Fruit fly (Drosophila melanogaster) whole organism, embryonic: ENCODE data around the gene Ae2.

ENCODE experiments used
- CG10431 ChIP-seq: fragments of 200-800 bp; sonication (Bioruptor generic); optimal IDR thresholded peaks from 3 replicates; lab custom pipeline; 2018; ENCODE audit warnings: missing biosample characterization, mild to moderate bottlenecking, missing genetic modification characterization
- CG32772 ChIP-seq: fragments of 200-800 bp; sonication (Bioruptor generic); IDR thresholded peaks from 2 replicates; pipeline ENCODE4 v1.3.6; 2022; ENCODE audit warnings: missing biosample characterization, missing genetic modification characterization
- CG7987 ChIP-seq: fragments of 200-800 bp; sonication (Bioruptor generic); optimal IDR thresholded peaks from 2 replicates; lab custom pipeline; 2018; ENCODE audit warnings: missing biosample characterization, mild to moderate bottlenecking, missing genetic modification characterization, moderate library complexity
- CG8478 ChIP-seq: fragments of >200 bp; optimal IDR thresholded peaks from 2 replicates; lab custom pipeline; 2018
- Dll ChIP-seq: fragments of 200-800 bp; sonication (Bioruptor generic); IDR thresholded peaks from 4 replicates; pipeline ENCODE4 v1.3.6; 2022; ENCODE audit warnings: missing biosample characterization, missing genetic modification characterization; ENCODE audit not compliant: partially characterized antibody
- H2.0 ChIP-seq: fragments of 200-800 bp; sonication (Bioruptor generic); IDR thresholded peaks from 2 replicates; pipeline ENCODE4 v1.3.6; 2022; ENCODE audit warnings: missing biosample characterization, missing genetic modification characterization
- MTF-1 ChIP-seq: fragments of 200-800 bp; sonication (Bioruptor generic); optimal IDR thresholded peaks from 2 replicates; lab custom pipeline; 2018; ENCODE audit warnings: missing biosample characterization, mild to moderate bottlenecking, missing genetic modification characterization, borderline replicate concordance
- crc ChIP-seq: fragments of 200-800 bp; sonication (Bioruptor generic); optimal IDR thresholded peaks from 2 replicates; lab custom pipeline; 2016; ENCODE audit warnings: missing biosample characterization, missing genetic modification characterization
- stwl ChIP-seq: fragments of 200-800 bp; sonication (Bioruptor generic); optimal IDR thresholded peaks from 3 replicates; lab custom pipeline; 2018; ENCODE audit warnings: missing biosample characterization, mild to moderate bottlenecking, missing genetic modification characterization, moderate library complexity
- wek ChIP-seq: fragments of 200-800 bp; sonication (Bioruptor generic); optimal IDR thresholded peaks from 3 replicates; lab custom pipeline; 2018; ENCODE audit warnings: missing biosample characterization, mild to moderate bottlenecking, missing genetic modification characterization, moderate library complexity

DNA sequence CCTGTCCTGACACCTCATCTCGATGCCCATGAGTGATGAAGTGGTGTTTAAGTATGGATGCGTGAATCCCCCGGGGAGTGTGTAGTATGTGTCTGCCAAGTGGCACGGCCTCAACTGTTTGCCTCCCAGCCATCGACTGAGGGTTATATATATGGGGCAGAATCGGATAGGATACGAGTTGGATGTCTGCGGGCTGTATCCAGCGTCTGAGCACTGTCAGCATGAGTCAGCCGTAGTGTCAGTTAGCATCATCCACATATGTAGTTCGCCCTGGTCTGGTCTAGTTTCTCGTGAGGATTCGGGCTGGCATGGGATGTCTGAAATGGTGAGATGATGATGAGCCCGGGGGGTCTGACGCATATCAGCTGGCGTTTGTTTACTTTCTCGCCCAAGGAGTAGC, 38.7 kb downstream of the Ae2 start, which contains the start of gene Ilp3:
- TF ChIP-seq H2.0 (GFP tag; lab: Robert Waterston, UW) (no peak), CG7987 (GFP tag; lab: Kevin White, UChicago) (no peak), Dll (no peak), CG8478 (lab: Kevin White, UChicago) (peak; percentile 51), wek (GFP tag; lab: Kevin White, UChicago) (no peak), crc (no peak), MTF-1 (GFP tag; lab: Kevin White, UChicago) (no peak), CG10431 (GFP tag; lab: Kevin White, UChicago) (no peak), CG32772 (GFP tag; lab: Robert Waterston, UW) (no peak), stwl (no peak)
